Fruit fly (Drosophila melanogaster): ENCODE data around the gene Vml.

Vml gene

DNA sequence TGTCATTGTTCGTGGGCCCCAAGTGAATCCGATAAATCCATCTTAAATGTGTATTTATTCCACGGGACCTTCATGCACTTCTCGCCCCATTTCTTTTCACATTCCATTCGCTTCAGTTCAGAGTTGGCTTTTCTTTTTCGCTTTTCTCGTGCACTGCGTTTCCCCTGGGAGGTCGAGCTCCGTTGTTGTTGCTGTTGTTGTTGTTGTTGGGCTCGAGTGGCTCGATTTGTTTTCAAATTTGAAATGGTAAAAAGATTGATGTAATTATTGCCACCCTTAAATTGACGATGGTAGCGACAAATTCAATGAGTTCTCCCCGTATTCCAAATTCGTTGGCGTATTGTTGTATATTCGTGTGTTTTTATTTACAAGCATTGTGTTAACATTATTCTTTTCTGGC lies 45.3 kb downstream of the Vml start:
- no peak for TF ChIP-seq noc (tag; optimal IDR thresholded peaks at IDR 0.05)

DNA sequence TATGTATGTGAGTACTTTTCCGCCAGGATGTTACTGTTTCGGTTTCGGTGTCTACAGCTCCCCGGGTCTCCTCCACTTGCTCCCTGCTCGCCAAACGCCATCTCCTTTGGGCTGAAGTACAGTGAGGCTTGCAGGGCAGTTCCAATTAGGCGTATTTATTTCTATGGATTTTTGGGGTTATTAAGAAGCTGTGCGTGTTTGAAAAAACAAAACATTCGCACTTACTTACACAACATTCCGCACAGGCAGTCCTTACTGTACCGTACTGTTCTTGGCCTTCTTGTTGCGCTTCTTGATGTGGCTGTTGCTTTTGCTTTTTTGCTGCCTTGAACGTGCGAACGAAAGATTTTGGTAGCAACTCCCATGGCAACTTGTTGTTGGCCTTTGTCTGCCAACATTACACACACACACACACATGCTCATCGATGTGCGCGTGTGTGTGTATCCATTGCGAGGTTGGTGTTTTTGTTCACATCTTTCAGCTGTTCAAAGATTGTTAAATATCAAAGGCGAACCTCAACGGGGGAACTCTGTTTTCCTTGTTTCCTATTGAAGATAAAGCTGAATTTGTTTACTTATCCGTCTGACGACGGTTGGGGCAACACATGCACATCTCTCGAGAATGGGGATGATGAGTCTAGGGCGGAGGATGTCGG lies 46.4 kb downstream of the Vml start:
- TF ChIP-seq noc (tag; optimal IDR thresholded peaks at IDR 0.05), result no peak

- no peak for TF ChIP-seq noc (tag; optimal IDR thresholded peaks at IDR 0.05)
Measured at dm6 chrX:2323661-2324293, 48.2 kb downstream of the Vml start.

- no peak for TF ChIP-seq noc (tag; optimal IDR thresholded peaks at IDR 0.05)
Measured at dm6 chrX:2325658-2326245, 50.1 kb downstream of the Vml start, which contains the start of gene CG14050. CG14050 (minus strand) TSS chrX:2326217.

- TF ChIP-seq noc (tag; optimal IDR thresholded peaks at IDR 0.05), result no peak
Measured at dm6 chrX:2326828-2327227, 51.2 kb downstream of the Vml start, which contains the start of gene CG2854. CG2854 (plus strand) TSS chrX:2327128.
